Worm (Caenorhabditis elegans) whole organism, L1 larva: Measurements from ENCODE around the gene citk-1.
A peak's percentile ranks its signal among the peaks of the same experiment; 100 is the strongest.

Source experiments
- C04F5.9 ChIP-seq: sonication (generic microtip); optimal IDR thresholded peaks from 2 replicates; lab custom pipeline; 2016; ENCODE audit warnings: missing genetic modification characterization, missing compliant biosample characterization
- C34B4.2 ChIP-seq: sonication (generic microtip); optimal IDR thresholded peaks from 2 replicates; lab custom pipeline; 2017; ENCODE audit warnings: mild to moderate bottlenecking, missing genetic modification characterization, missing compliant biosample characterization
- F16B12.6 ChIP-seq: fragments of 150-350 bp; optimal IDR thresholded peaks from 2 replicates; lab custom pipeline; 2014; ENCODE audit warnings: missing biosample characterization, missing genetic modification characterization
- Y116A8C.19 ChIP-seq: sonication (generic microtip); optimal IDR thresholded peaks from 2 replicates; lab custom pipeline; 2016; ENCODE audit warnings: missing compliant biosample characterization, missing genetic modification characterization, borderline replicate concordance
- aha-1 ChIP-seq: fragments of 150-350 bp; optimal IDR thresholded peaks from 2 replicates; lab custom pipeline; 2014; ENCODE audit warnings: missing biosample characterization, missing genetic modification characterization
- alr-1 ChIP-seq: fragments of 200-800 bp; sonication (Bioruptor generic); optimal IDR thresholded peaks from 2 replicates; lab custom pipeline; 2018; ENCODE audit warnings: borderline replicate concordance, mild to moderate bottlenecking, missing genetic modification characterization, missing compliant biosample characterization
- aly-2 ChIP-seq: fragments of 150-350 bp; optimal IDR thresholded peaks from 2 replicates; lab custom pipeline; 2014; ENCODE audit warnings: missing biosample characterization, missing genetic modification characterization
- ama-1 ChIP-seq: fragments of 150-350 bp; optimal IDR thresholded peaks from 2 replicates; lab custom pipeline; 2014
- ceh-63 ChIP-seq: fragments of 200-800 bp; sonication (Bioruptor generic); optimal IDR thresholded peaks from 2 replicates; lab custom pipeline; 2018; ENCODE audit warnings: mild to moderate bottlenecking, missing genetic modification characterization, missing compliant biosample characterization
- ceh-82 ChIP-seq, 3 experiments: fragments of 150-350 bp in 1 of 3; sonication (generic microtip) in 2 of 3; optimal IDR thresholded peaks; 2 replicates each; lab custom pipeline; 2014 to 2017; ENCODE audit warnings: missing biosample characterization in 3 of 3, missing genetic modification characterization in 3 of 3
- ceh-88 ChIP-seq: fragments of 200-800 bp; sonication (Bioruptor generic); IDR thresholded peaks from 2 replicates; pipeline ENCODE4 v1.3.6; 2022; ENCODE audit warnings: missing genetic modification characterization, missing compliant biosample characterization
- dsc-1 ChIP-seq: sonication (generic microtip); optimal IDR thresholded peaks from 2 replicates; lab custom pipeline; 2016; ENCODE audit warnings: mild to moderate bottlenecking, missing genetic modification characterization, missing compliant biosample characterization
- efl-1 ChIP-seq, 4 experiments: fragments of 150-350 bp; optimal IDR thresholded peaks in 3 of 4; peaks in 1 of 4; 1 replicate in 1 of 4; 2 replicates in 3 of 4; lab custom pipeline; 2014; ENCODE audit warnings: missing biosample characterization in 2 of 4, missing genetic modification characterization in 2 of 4, missing genetic modification reagents in 2 of 4
- efl-3 ChIP-seq: fragments of 200-800 bp; sonication (Bioruptor generic); optimal IDR thresholded peaks from 2 replicates; lab custom pipeline; 2018; ENCODE audit warnings: mild to moderate bottlenecking, missing genetic modification characterization, missing compliant biosample characterization
- elt-2 ChIP-seq: sonication (generic microtip); optimal IDR thresholded peaks from 2 replicates; lab custom pipeline; 2016; ENCODE audit warnings: missing genetic modification characterization, mild to moderate bottlenecking, inconsistent platforms, missing compliant biosample characterization, missing genetic modification reagents
- fkh-4 ChIP-seq: sonication (generic microtip); optimal IDR thresholded peaks from 2 replicates; lab custom pipeline; 2016; ENCODE audit warnings: missing compliant biosample characterization, missing genetic modification characterization, borderline replicate concordance
- fkh-8 ChIP-seq: sonication (generic microtip); optimal IDR thresholded peaks from 2 replicates; lab custom pipeline; 2016; ENCODE audit warnings: mild to moderate bottlenecking, missing genetic modification characterization, missing compliant biosample characterization
- grh-1 ChIP-seq: fragments of 200-800 bp; sonication (Bioruptor generic); IDR thresholded peaks from 2 replicates; pipeline ENCODE4 v1.3.6; 2022; ENCODE audit warnings: missing genetic modification reagents, missing genetic modification characterization, missing compliant biosample characterization
- hlh-17 ChIP-seq: fragments of 200-800 bp; sonication (Bioruptor generic); optimal IDR thresholded peaks from 2 replicates; lab custom pipeline; 2018; ENCODE audit warnings: missing genetic modification characterization, mild to moderate bottlenecking, missing compliant biosample characterization, moderate library complexity, borderline replicate concordance
- hpl-2 ChIP-seq: fragments of 150-350 bp; optimal IDR thresholded peaks from 2 replicates; lab custom pipeline; 2014; ENCODE audit warnings: missing biosample characterization, missing genetic modification reagents, missing genetic modification characterization
- irx-1 ChIP-seq: sonication (generic microtip); optimal IDR thresholded peaks from 2 replicates; lab custom pipeline; 2016; ENCODE audit warnings: missing genetic modification characterization, missing compliant biosample characterization
- isw-1 ChIP-seq: fragments of 200-800 bp; sonication (Bioruptor generic); IDR thresholded peaks from 2 replicates; pipeline ENCODE4 v1.3.6; 2022; ENCODE audit warnings: missing genetic modification characterization, missing compliant biosample characterization
- jun-1 ChIP-seq: fragments of 150-350 bp; optimal IDR thresholded peaks from 2 replicates; lab custom pipeline; 2014; ENCODE audit warnings: missing biosample characterization, missing genetic modification reagents, missing genetic modification characterization
- lin-13 ChIP-seq: fragments of 150-350 bp; optimal IDR thresholded peaks from 2 replicates; lab custom pipeline; 2014; ENCODE audit warnings: missing biosample characterization, missing genetic modification reagents, missing genetic modification characterization
- lin-14 ChIP-seq: fragments of 200-800 bp; sonication (Bioruptor generic); optimal IDR thresholded peaks from 2 replicates; lab custom pipeline; 2018; ENCODE audit warnings: mild to moderate bottlenecking, missing genetic modification characterization, moderate library complexity, missing compliant biosample characterization
- lir-3 ChIP-seq: sonication (generic microtip); optimal IDR thresholded peaks from 2 replicates; lab custom pipeline; 2016; ENCODE audit warnings: mild to moderate bottlenecking, missing genetic modification characterization, moderate library complexity, missing compliant biosample characterization; ENCODE audit not compliant: poor library complexity
- lsy-2 ChIP-seq, 2 experiments: fragments of 150-350 bp; optimal IDR thresholded peaks; 2 replicates each; lab custom pipeline; 2014; ENCODE audit warnings: missing biosample characterization in 2 of 2, missing genetic modification characterization in 2 of 2
- mdl-1 ChIP-seq, 2 experiments: fragments of 150-350 bp; optimal IDR thresholded peaks; 2 replicates each; lab custom pipeline; 2014 to 2017; ENCODE audit warnings: missing biosample characterization in 2 of 2, missing genetic modification characterization in 2 of 2, inconsistent platforms in 1 of 2
- mef-2 ChIP-seq: fragments of 150-350 bp; optimal IDR thresholded peaks from 2 replicates; lab custom pipeline; 2014; ENCODE audit warnings: missing biosample characterization, missing genetic modification characterization
- nhr-11 ChIP-seq: fragments of 150-350 bp; optimal IDR thresholded peaks from 2 replicates; lab custom pipeline; 2014; ENCODE audit warnings: missing biosample characterization, missing genetic modification characterization
- nhr-20 ChIP-seq: sonication (generic microtip); optimal IDR thresholded peaks from 2 replicates; lab custom pipeline; 2016; ENCODE audit warnings: mild to moderate bottlenecking, missing genetic modification characterization, missing compliant biosample characterization
- nhr-237 ChIP-seq: fragments of 150-350 bp; optimal IDR thresholded peaks from 2 replicates; lab custom pipeline; 2014; ENCODE audit warnings: missing biosample characterization, missing genetic modification characterization
- nhr-28 ChIP-seq: fragments of 150-350 bp; optimal IDR thresholded peaks from 2 replicates; lab custom pipeline; 2014; ENCODE audit warnings: missing biosample characterization, missing genetic modification characterization
- nhr-47 ChIP-seq: sonication (generic microtip); optimal IDR thresholded peaks from 2 replicates; lab custom pipeline; 2016; ENCODE audit warnings: mild to moderate bottlenecking, missing genetic modification characterization, moderate library complexity, missing compliant biosample characterization
- nhr-71 ChIP-seq: sonication (generic microtip); optimal IDR thresholded peaks from 2 replicates; lab custom pipeline; 2016; ENCODE audit warnings: mild to moderate bottlenecking, missing genetic modification characterization, moderate library complexity, missing compliant biosample characterization
- nhr-85 ChIP-seq: sonication (generic microtip); peaks from one replicate; lab custom pipeline; 2016; ENCODE audit warnings: missing genetic modification characterization, inconsistent platforms, missing compliant biosample characterization
- nhr-90 ChIP-seq: sonication (generic microtip); optimal IDR thresholded peaks from 2 replicates; lab custom pipeline; 2016; ENCODE audit warnings: mild to moderate bottlenecking, missing genetic modification characterization, missing compliant biosample characterization; ENCODE audit not compliant: poor library complexity
- pag-3 ChIP-seq: sonication (generic microtip); optimal IDR thresholded peaks from 2 replicates; lab custom pipeline; 2017; ENCODE audit warnings: missing genetic modification characterization, mild to moderate bottlenecking, missing compliant biosample characterization, antibody characterized with exemption, borderline replicate concordance; ENCODE audit not compliant: insufficient read depth
- pqm-1 ChIP-seq: sonication (generic microtip); optimal IDR thresholded peaks from 3 replicates; lab custom pipeline; 2017; ENCODE audit warnings: missing biosample characterization, missing genetic modification characterization
- snu-23 ChIP-seq: sonication (generic microtip); optimal IDR thresholded peaks from 2 replicates; lab custom pipeline; 2016; ENCODE audit warnings: missing genetic modification characterization, missing compliant biosample characterization
- sox-4 ChIP-seq: sonication (generic microtip); optimal IDR thresholded peaks from 2 replicates; lab custom pipeline; 2016; ENCODE audit warnings: missing genetic modification characterization, missing compliant biosample characterization
- sptf-1 ChIP-seq: fragments of 150-350 bp; optimal IDR thresholded peaks from 2 replicates; lab custom pipeline; 2014; ENCODE audit warnings: missing biosample characterization, missing genetic modification characterization
- sup-37 ChIP-seq: fragments of 200-800 bp; sonication (Bioruptor generic); optimal IDR thresholded peaks from 2 replicates; lab custom pipeline; 2018; ENCODE audit warnings: mild to moderate bottlenecking, missing genetic modification characterization, missing compliant biosample characterization
- swsn-7 ChIP-seq: sonication (generic microtip); optimal IDR thresholded peaks from 2 replicates; lab custom pipeline; 2016; ENCODE audit warnings: missing genetic modification characterization, missing compliant biosample characterization
- tbx-2 ChIP-seq: sonication (generic microtip); optimal IDR thresholded peaks from 2 replicates; lab custom pipeline; 2016; ENCODE audit warnings: missing genetic modification characterization, missing compliant biosample characterization
- tlp-1 ChIP-seq: fragments of 150-350 bp; optimal IDR thresholded peaks from 2 replicates; lab custom pipeline; 2014; ENCODE audit warnings: missing biosample characterization, missing genetic modification characterization
- unc-30 ChIP-seq: sonication (generic microtip); optimal IDR thresholded peaks from 2 replicates; lab custom pipeline; 2017; ENCODE audit warnings: missing biosample characterization, missing genetic modification characterization
- xbp-1 ChIP-seq: sonication (generic microtip); optimal IDR thresholded peaks from 2 replicates; lab custom pipeline; 2016; ENCODE audit warnings: missing genetic modification characterization, missing compliant biosample characterization
- zag-1 ChIP-seq: fragments of 150-350 bp; optimal IDR thresholded peaks from 2 replicates; lab custom pipeline; 2014; ENCODE audit warnings: missing biosample characterization, missing genetic modification characterization
- zip-4 ChIP-seq: fragments of 200-800 bp; sonication (Bioruptor generic); optimal IDR thresholded peaks from 2 replicates; lab custom pipeline; 2018; ENCODE audit warnings: mild to moderate bottlenecking, missing genetic modification characterization, moderate library complexity, missing compliant biosample characterization
- ztf-11 ChIP-seq, 2 experiments: sonication (generic microtip); optimal IDR thresholded peaks; 2 replicates each; lab custom pipeline; 2016 to 2017; ENCODE audit warnings: missing genetic modification characterization in 2 of 2, missing biosample characterization in 1 of 2, missing compliant biosample characterization in 1 of 2

The citk-1 gene

ce11 chrII:13872191-13872889 is 36.4 kb upstream of the citk-1 start, which contains the start of the genes cup-14 and ndub-8:
Gene cup-14, minus strand, starts transcription at chrII:13872241.
Gene ndub-8, plus strand, starts transcription at chrII:13872869.
- TF ChIP-seq mdl-1 (tag; optimal IDR thresholded peaks at IDR 0.05; lab: Kevin White, UChicago): peak in 1 of 2 experiments; percentile 87
- peak; percentile 80 for TF ChIP-seq nhr-11
- no peak for TF ChIP-seq mef-2
- TF ChIP-seq hlh-17 (GFP tag; lab: Kevin White, UChicago): no peak
- peak; percentile 66 for TF ChIP-seq sup-37
- TF ChIP-seq pag-3 (tag; lab: Kevin White, UChicago): no peak
- peak; percentile 93 for TF ChIP-seq nhr-90 (tag; lab: Kevin White, UChicago)
- TF ChIP-seq lsy-2 (tag; optimal IDR thresholded peaks at IDR 0.05; lab: Kevin White, UChicago): peak; percentile 100
- no peak for TF ChIP-seq lir-3 (tag; lab: Kevin White, UChicago)
- peak; percentile 63 for TF ChIP-seq C04F5.9 (tag; lab: Kevin White, UChicago)
- TF ChIP-seq ceh-88 (GFP tag; lab: Robert Waterston, UW): peak; percentile 62; the same call in 1 of the 2 replicates
- TF ChIP-seq nhr-71 (tag; lab: Kevin White, UChicago): peak; percentile 95
- TF ChIP-seq zip-4 (GFP tag; lab: Kevin White, UChicago): no peak
- TF ChIP-seq sptf-1 (tag; lab: Kevin White, UChicago): no peak
- TF ChIP-seq tbx-2: peak; percentile 92
- no peak for TF ChIP-seq unc-30 (tag; lab: Kevin White, UChicago)
- peak; percentile 88 for TF ChIP-seq fkh-8 (tag; lab: Kevin White, UChicago)
- TF ChIP-seq hpl-2 (GFP tag; lab: Kevin White, UChicago): peak; percentile 76
- TF ChIP-seq nhr-47 (tag; lab: Kevin White, UChicago): peak; percentile 95
- TF ChIP-seq pqm-1: no peak
- TF ChIP-seq alr-1 (tag; lab: Kevin White, UChicago): no peak
- TF ChIP-seq aha-1: no peak
- peak; percentile 87 to 95 (median 91) for TF ChIP-seq ceh-82 (tag; optimal IDR thresholded peaks at IDR 0.05; lab: Kevin White, UChicago)
- TF ChIP-seq ceh-63 (GFP tag; lab: Kevin White, UChicago): no peak
- peak; percentile 80 for TF ChIP-seq grh-1 (GFP tag; lab: Robert Waterston, UW)
- no peak for TF ChIP-seq efl-3 (GFP tag; lab: Kevin White, UChicago)
- peak; percentile 90 for TF ChIP-seq xbp-1 (tag; lab: Kevin White, UChicago)
- peak; percentile 16 for TF ChIP-seq nhr-237 (tag; lab: Kevin White, UChicago)
- TF ChIP-seq elt-2 (tag; lab: Kevin White, UChicago): peak; percentile 65
- peak; percentile 96 for TF ChIP-seq nhr-85
- TF ChIP-seq lin-13 (GFP tag; lab: Kevin White, UChicago): peak; percentile 71
- TF ChIP-seq sox-4 (tag; lab: Kevin White, UChicago): peak; percentile 75
- TF ChIP-seq jun-1: peak; percentile 84
- TF ChIP-seq Y116A8C.19 (tag; lab: Kevin White, UChicago): no peak
- peak; percentile 95 for TF ChIP-seq snu-23 (GFP tag; lab: Kevin White, UChicago)
- no peak for TF ChIP-seq lin-14 (GFP tag; lab: Kevin White, UChicago)
- TF ChIP-seq F16B12.6 (tag; lab: Kevin White, UChicago): peak; percentile 64
- peak; percentile 90 for TF ChIP-seq nhr-20 (tag; lab: Kevin White, UChicago)
- TF ChIP-seq zag-1 (tag; lab: Kevin White, UChicago): peak; percentile 36
- no peak for TF ChIP-seq C34B4.2 (tag; lab: Kevin White, UChicago)
- peak; percentile 89 for TF ChIP-seq aly-2 (tag; lab: Kevin White, UChicago)
- TF ChIP-seq irx-1 (tag; lab: Kevin White, UChicago): peak; percentile 91
- TF ChIP-seq swsn-7 (tag; lab: Kevin White, UChicago): no peak
- peak; percentile 90 to 94 for TF ChIP-seq efl-1 (optimal IDR thresholded peaks at IDR 0.05; lab: Kevin White, UChicago)
- peak; percentile 83 to 98 for TF ChIP-seq efl-1 (GFP tag; optimal IDR thresholded peaks at IDR 0.05 in 1 of 2; lab: Kevin White, UChicago)
- TF ChIP-seq ztf-11 (tag; optimal IDR thresholded peaks at IDR 0.05; lab: Kevin White, UChicago): peak in 1 of 2 experiments; percentile 68
- TF ChIP-seq isw-1: peak; percentile 91
- TF ChIP-seq fkh-4 (tag; lab: Kevin White, UChicago): peak; percentile 41
- TF ChIP-seq tlp-1 (tag; lab: Kevin White, UChicago): no peak
- TF ChIP-seq dsc-1 (tag; lab: Kevin White, UChicago): peak; percentile 92
- no peak for TF ChIP-seq nhr-28 (tag; lab: Kevin White, UChicago)
- peak; percentile 71 for TF ChIP-seq ama-1 (lab: Kevin White, UChicago)
